Worm (Caenorhabditis elegans) whole organism, L2 larva: ENCODE results near the gene chil-23.

Source experiments
- ceh-16 ChIP-seq: fragments of 150-350 bp; optimal IDR thresholded peaks from 2 replicates; lab custom pipeline; 2014; ENCODE audit warnings: missing biosample characterization, missing genetic modification characterization
- ceh-82 ChIP-seq: fragments of 150-350 bp; optimal IDR thresholded peaks from 2 replicates; lab custom pipeline; 2014; ENCODE audit warnings: missing biosample characterization, missing genetic modification characterization
- egl-27 ChIP-seq: sonication (generic microtip); optimal IDR thresholded peaks from 3 replicates; lab custom pipeline; 2017; ENCODE audit warnings: missing biosample characterization, missing genetic modification reagents, missing genetic modification characterization
- lin-39 ChIP-seq: fragments of 150-350 bp; optimal IDR thresholded peaks from 2 replicates; lab custom pipeline; 2014; ENCODE audit warnings: missing biosample characterization, missing genetic modification reagents, missing genetic modification characterization
- nhr-77 ChIP-seq: fragments of 150-350 bp; optimal IDR thresholded peaks from 2 replicates; lab custom pipeline; 2014; ENCODE audit warnings: missing biosample characterization, missing genetic modification characterization

DNA sequence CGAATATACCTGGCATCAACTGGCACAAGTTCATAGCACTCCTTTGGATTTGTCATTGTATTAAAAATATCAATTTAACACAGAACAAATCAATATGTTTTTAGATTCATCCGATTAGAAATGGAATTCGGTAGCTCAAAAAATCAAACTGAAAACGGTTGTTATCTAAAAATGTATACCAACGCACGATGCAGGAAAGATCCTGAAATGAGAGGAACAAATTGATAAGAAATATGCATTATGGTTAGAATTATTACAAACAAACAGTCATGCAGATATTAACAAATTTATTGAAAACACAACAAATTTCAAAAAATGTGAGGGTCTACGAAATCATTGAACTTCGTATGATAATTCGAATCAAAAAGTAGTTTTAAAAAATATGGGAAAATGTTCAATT lies 1.6 kb upstream of the chil-23 start, which contains the start of gene T19H5.6:
- TF ChIP-seq lin-39 (tag; lab: Kevin White, UChicago) (no peak), egl-27 (tag; lab: Kevin White, UChicago) (no peak), nhr-77 (tag; lab: Kevin White, UChicago) (no peak), ceh-16 (no peak), ceh-82 (no peak)
